Fruit fly (Drosophila melanogaster): ENCODE data around the gene bgm.

Gene bgm

dm6 chr2L:14011591-14012303 lies 1.1 kb upstream of the bgm start (continued):
- peak; percentile 72 for TF ChIP-seq Xrp1 (GFP tag; IDR thresholded peaks at IDR 0.05)
- peak; percentile 30 for TF ChIP-seq Fer3 (tag; optimal IDR thresholded peaks at IDR 0.05)
- no peak for TF ChIP-seq CG12104 (GFP tag; optimal IDR thresholded peaks at IDR 0.05)
- TF ChIP-seq Nf-YA (GFP tag; IDR thresholded peaks at IDR 0.05) = no peak
- TF ChIP-seq CG3407 (GFP tag; optimal IDR thresholded peaks at IDR 0.05) = no peak
- peak; percentile 7 for TF ChIP-seq sens (GFP tag)
- no peak for TF ChIP-seq CG6683 (GFP tag; optimal IDR thresholded peaks at IDR 0.05)
- TF ChIP-seq vfl (GFP tag; optimal IDR thresholded peaks at IDR 0.05) = no peak
- no peak for TF ChIP-seq ato (GFP tag; IDR thresholded peaks at IDR 0.05; ENCODE audit: partially characterized antibody)
- TF ChIP-seq Sry-δ (GFP tag; optimal IDR thresholded peaks at IDR 0.05) = no peak
- TF ChIP-seq grn (GFP tag; optimal IDR thresholded peaks at IDR 0.05) = peak; percentile 26
- TF ChIP-seq D19A (tag; optimal IDR thresholded peaks at IDR 0.05) = peak; percentile 40
- TF ChIP-seq Hmr (GFP tag; optimal IDR thresholded peaks at IDR 0.05) = peak; percentile 39
- no peak for TF ChIP-seq fru (optimal IDR thresholded peaks at IDR 0.05)
- TF ChIP-seq CG12659 (GFP tag; optimal IDR thresholded peaks at IDR 0.05) = peak; percentile 12
- no peak for TF ChIP-seq Bteb2 (GFP tag; optimal IDR thresholded peaks at IDR 0.05)
- 0 out of 3 replicates have a peak, but pooled peaks have one; percentile 50 for TF ChIP-seq ken (GFP tag; IDR thresholded peaks at IDR 0.05)
- TF ChIP-seq hb (GFP tag; IDR thresholded peaks at IDR 0.05; ENCODE audit: partially characterized antibody) = no peak
- peak; percentile 14 for TF ChIP-seq CG15601 (tag; optimal IDR thresholded peaks at IDR 0.05)
- TF ChIP-seq prd (optimal IDR thresholded peaks at IDR 0.05) = no peak
- TF ChIP-seq prd (GFP tag; IDR thresholded peaks at IDR 0.05) = peak; percentile 43; the same call in 1 of the 3 replicates
- TF ChIP-seq peb (GFP tag; IDR thresholded peaks at IDR 0.05) = no peak
- TF ChIP-seq CG13894 (tag; optimal IDR thresholded peaks at IDR 0.05) = peak; percentile 53
- TF ChIP-seq CoRest (tag; optimal IDR thresholded peaks at IDR 0.05) = peak; percentile 33
- TF ChIP-seq Scr (GFP tag; IDR thresholded peaks at IDR 0.05; ENCODE audit: partially characterized antibody) = peak; percentile 31; the same call in 1 of the 2 replicates
- peak; percentile 51; the same call in 1 of the 3 replicates for TF ChIP-seq so (GFP tag; IDR thresholded peaks at IDR 0.05)
- TF ChIP-seq Dbx (GFP tag; IDR thresholded peaks at IDR 0.05) = peak; percentile 71; the same call in 2 of the 3 replicates
- TF ChIP-seq Hr51 (GFP tag; optimal IDR thresholded peaks at IDR 0.05) = peak in 1 of 2 experiments; percentile 50
- no peak for TF ChIP-seq usp (GFP tag; optimal IDR thresholded peaks at IDR 0.05)
- TF ChIP-seq CG9932 (GFP tag; IDR thresholded peaks at IDR 0.05) = peak; percentile 76
- TF ChIP-seq dysf (GFP tag; IDR thresholded peaks at IDR 0.05) = peak; percentile 43; the same call in 1 of the 3 replicates
- TF ChIP-seq Ets65A (GFP tag) = peak; percentile 54
- peak; percentile 37 for TF ChIP-seq CG2120 (GFP tag; optimal IDR thresholded peaks at IDR 0.05)
- no peak for TF ChIP-seq caup (GFP tag; optimal IDR thresholded peaks at IDR 0.05; ENCODE audit: severe bottlenecking)
- peak; percentile 40 for TF ChIP-seq CG4424 (GFP tag; optimal IDR thresholded peaks at IDR 0.05)
- TF ChIP-seq Pdp1 (GFP tag; optimal IDR thresholded peaks at IDR 0.05) = peak in 1 of 2 experiments; percentile 56
- TF ChIP-seq CG4360 (GFP tag; IDR thresholded peaks at IDR 0.05) = no peak
- peak; percentile 38; the same call in 1 of the 2 replicates for TF ChIP-seq E2f1 (GFP tag; IDR thresholded peaks at IDR 0.05)
- TF ChIP-seq hbn (GFP tag; IDR thresholded peaks at IDR 0.05; ENCODE audit: partially characterized antibody) = no peak
- 0 out of 4 replicates have a peak, but pooled peaks have one; percentile 18 for TF ChIP-seq Gug (GFP tag; IDR thresholded peaks at IDR 0.05)
- TF ChIP-seq CG42726 (GFP tag; IDR thresholded peaks at IDR 0.05; ENCODE audit: partially characterized antibody) = peak; percentile 50; the same call in 1 of the 2 replicates
- peak; percentile 56 for TF ChIP-seq CG11504 (tag; optimal IDR thresholded peaks at IDR 0.05)
- TF ChIP-seq ind (GFP tag; optimal IDR thresholded peaks at IDR 0.05) = peak; percentile 13
- TF ChIP-seq CG11456 (GFP tag; IDR thresholded peaks at IDR 0.05) = peak; percentile 83
- no peak for TF ChIP-seq Hr3 (GFP tag; optimal IDR thresholded peaks at IDR 0.05)
- TF ChIP-seq Xbp1 (GFP tag; optimal IDR thresholded peaks at IDR 0.05) = peak; percentile 36
- no peak for TF ChIP-seq Asciz (GFP tag; optimal IDR thresholded peaks at IDR 0.05)
- TF ChIP-seq HmgZ (tag; optimal IDR thresholded peaks at IDR 0.05) = peak; percentile 26
- TF ChIP-seq ci (GFP tag; IDR thresholded peaks at IDR 0.05) = peak; percentile 65; the same call in 2 of the 3 replicates

All from whole organism, embryonic.